Worm (Caenorhabditis elegans) whole organism, late embryonic: Measurements from ENCODE around the gene plk-1.
A peak's percentile ranks its signal among the peaks of the same experiment; 100 is the strongest.

Experiments
- C08G9.2 ChIP-seq: sonication (generic microtip); optimal IDR thresholded peaks from 2 replicates; lab custom pipeline; 2016; ENCODE audit warnings: mild to moderate bottlenecking, missing genetic modification characterization, moderate library complexity, missing compliant biosample characterization
- F13H6.1 ChIP-seq: sonication (generic microtip); optimal IDR thresholded peaks from 2 replicates; lab custom pipeline; 2016; ENCODE audit warnings: missing genetic modification characterization, missing compliant biosample characterization
- K02D7.2 ChIP-seq: sonication (generic microtip); optimal IDR thresholded peaks from 2 replicates; lab custom pipeline; 2017; ENCODE audit warnings: mild to moderate bottlenecking, missing genetic modification characterization, missing compliant biosample characterization
- K09A11.1 ChIP-seq: sonication (generic microtip); optimal IDR thresholded peaks from 2 replicates; lab custom pipeline; 2017; ENCODE audit warnings: antibody characterized with exemption, mild to moderate bottlenecking, missing genetic modification characterization, missing compliant biosample characterization; ENCODE audit not compliant: insufficient read depth
- T23F11.4 ChIP-seq: fragments of 200-800 bp; sonication (Bioruptor generic); optimal IDR thresholded peaks from 2 replicates; lab custom pipeline; 2018; ENCODE audit warnings: mild to moderate bottlenecking, missing genetic modification characterization, missing compliant biosample characterization
- Y22D7AL.16 ChIP-seq: sonication (generic microtip); optimal IDR thresholded peaks from 2 replicates; lab custom pipeline; 2016; ENCODE audit warnings: missing genetic modification characterization, missing compliant biosample characterization
- ama-1 ChIP-seq: fragments of 150-350 bp; optimal IDR thresholded peaks from 2 replicates; lab custom pipeline; 2014
- ceh-14 ChIP-seq: sonication (generic microtip); optimal IDR thresholded peaks from 2 replicates; lab custom pipeline; 2016; ENCODE audit warnings: missing genotype, missing genetic modification characterization, missing compliant biosample characterization
- ceh-2 ChIP-seq: sonication (generic microtip); optimal IDR thresholded peaks from 2 replicates; lab custom pipeline; 2016; ENCODE audit warnings: missing genotype, missing genetic modification characterization, missing compliant biosample characterization
- ceh-30 ChIP-seq: fragments of 150-350 bp; optimal IDR thresholded peaks from 2 replicates; lab custom pipeline; 2014; ENCODE audit warnings: missing biosample characterization, missing genetic modification characterization
- ceh-34 ChIP-seq: sonication (generic microtip); optimal IDR thresholded peaks from 2 replicates; lab custom pipeline; 2016; ENCODE audit warnings: mild to moderate bottlenecking, missing genetic modification characterization, missing compliant biosample characterization
- ceh-45 ChIP-seq: fragments of 200-800 bp; sonication (Bioruptor generic); IDR thresholded peaks from 2 replicates; pipeline ENCODE4 v1.3.6; 2022; ENCODE audit warnings: missing genetic modification reagents, missing genetic modification characterization, missing compliant biosample characterization
- ceh-6 ChIP-seq: fragments of 200-800 bp; sonication (Bioruptor generic); optimal IDR thresholded peaks from 2 replicates; lab custom pipeline; 2018; ENCODE audit warnings: mild to moderate bottlenecking, missing genetic modification characterization, missing compliant biosample characterization
- ceh-9 ChIP-seq: sonication (generic microtip); optimal IDR thresholded peaks from 2 replicates; lab custom pipeline; 2016; ENCODE audit warnings: mild to moderate bottlenecking, missing genetic modification characterization, inconsistent platforms, missing compliant biosample characterization
- dmd-4 ChIP-seq: sonication (generic microtip); optimal IDR thresholded peaks from 2 replicates; lab custom pipeline; 2016; ENCODE audit warnings: borderline replicate concordance, missing genetic modification characterization, missing compliant biosample characterization
- dve-1 ChIP-seq: sonication (generic microtip); optimal IDR thresholded peaks from 2 replicates; lab custom pipeline; 2017; ENCODE audit warnings: antibody characterized with exemption, mild to moderate bottlenecking, missing genetic modification characterization, missing compliant biosample characterization
- fax-1 ChIP-seq: sonication (generic microtip); optimal IDR thresholded peaks from 2 replicates; lab custom pipeline; 2016; ENCODE audit warnings: missing genotype, missing genetic modification characterization, missing compliant biosample characterization
- fkh-6 ChIP-seq: sonication (generic microtip); optimal IDR thresholded peaks from 2 replicates; lab custom pipeline; 2016; ENCODE audit warnings: missing genetic modification characterization, missing compliant biosample characterization
- hlh-13 ChIP-seq: fragments of 200-800 bp; sonication (Bioruptor generic); optimal IDR thresholded peaks from 2 replicates; lab custom pipeline; 2018; ENCODE audit warnings: mild to moderate bottlenecking, missing genetic modification characterization, missing compliant biosample characterization
- hlh-15 ChIP-seq: sonication (generic microtip); optimal IDR thresholded peaks from 2 replicates; lab custom pipeline; 2016; ENCODE audit warnings: missing genetic modification characterization, missing compliant biosample characterization
- hlh-30 ChIP-seq: sonication (generic microtip); optimal IDR thresholded peaks from 2 replicates; lab custom pipeline; 2017; ENCODE audit warnings: antibody characterized with exemption, missing genetic modification characterization, missing compliant biosample characterization; ENCODE audit not compliant: insufficient read depth
- hlh-6 ChIP-seq: sonication (generic microtip); optimal IDR thresholded peaks from 2 replicates; lab custom pipeline; 2016; ENCODE audit warnings: missing genotype, missing genetic modification characterization, missing compliant biosample characterization
- hlh-8 ChIP-seq: sonication (generic microtip); optimal IDR thresholded peaks from 2 replicates; lab custom pipeline; 2016; ENCODE audit warnings: missing genotype, missing genetic modification characterization, missing compliant biosample characterization
- madf-2 ChIP-seq: sonication (generic microtip); optimal IDR thresholded peaks from 2 replicates; lab custom pipeline; 2017; ENCODE audit warnings: missing genetic modification characterization, missing compliant biosample characterization
- nfya-1 ChIP-seq: sonication (generic microtip); optimal IDR thresholded peaks from 2 replicates; lab custom pipeline; 2017; ENCODE audit warnings: missing genetic modification characterization, mild to moderate bottlenecking, missing compliant biosample characterization, antibody characterized with exemption, moderate library complexity
- nhr-11 ChIP-seq: fragments of 150-350 bp; optimal IDR thresholded peaks from 2 replicates; lab custom pipeline; 2014; ENCODE audit warnings: missing biosample characterization, missing genetic modification characterization
- nhr-232 ChIP-seq: sonication (generic microtip); optimal IDR thresholded peaks from 2 replicates; lab custom pipeline; 2016; ENCODE audit warnings: missing genetic modification characterization, missing compliant biosample characterization
- npax-4 ChIP-seq: sonication (generic microtip); optimal IDR thresholded peaks from 2 replicates; lab custom pipeline; 2016; ENCODE audit warnings: missing genetic modification characterization, missing compliant biosample characterization
- pag-3 ChIP-seq: sonication (generic microtip); optimal IDR thresholded peaks from 2 replicates; lab custom pipeline; 2016; ENCODE audit warnings: missing compliant biosample characterization, missing genetic modification characterization, borderline replicate concordance
- pax-1 ChIP-seq: fragments of 150-350 bp; optimal IDR thresholded peaks from 2 replicates; lab custom pipeline; 2014; ENCODE audit warnings: missing biosample characterization, missing genetic modification characterization
- pqm-1 ChIP-seq: sonication (generic microtip); optimal IDR thresholded peaks from 2 replicates; lab custom pipeline; 2016; ENCODE audit warnings: missing genetic modification characterization, missing compliant biosample characterization
- pros-1 ChIP-seq: fragments of 150-350 bp; optimal IDR thresholded peaks from 2 replicates; lab custom pipeline; 2014; ENCODE audit warnings: missing biosample characterization, missing genetic modification reagents, missing genetic modification characterization
- syd-9 ChIP-seq: sonication (generic microtip); optimal IDR thresholded peaks from 2 replicates; lab custom pipeline; 2016; ENCODE audit warnings: mild to moderate bottlenecking, missing genetic modification characterization, moderate library complexity, missing compliant biosample characterization
- tbx-2 ChIP-seq: sonication (generic microtip); optimal IDR thresholded peaks from 2 replicates; lab custom pipeline; 2016; ENCODE audit warnings: missing genetic modification characterization, missing compliant biosample characterization
- tbx-7 ChIP-seq: sonication (generic microtip); optimal IDR thresholded peaks from 2 replicates; lab custom pipeline; 2016; ENCODE audit warnings: missing genotype, missing genetic modification characterization, missing compliant biosample characterization
- ttx-3 ChIP-seq: sonication (generic microtip); optimal IDR thresholded peaks from 2 replicates; lab custom pipeline; 2016; ENCODE audit warnings: missing genetic modification reagents, missing genetic modification characterization, missing compliant biosample characterization
- unc-3 ChIP-seq, 2 experiments: fragments of 200-800 bp in 1 of 2; sonication (Bioruptor generic) in 1 of 2; sonication (generic microtip) in 1 of 2; conservative IDR thresholded peaks in 1 of 2; optimal IDR thresholded peaks in 1 of 2; 2 replicates each; pipeline versions ENCODE4 v1.3.6 to Lab custom; 2016 to 2022; ENCODE audit warnings: missing compliant biosample characterization in 2 of 2, missing genetic modification characterization in 2 of 2, missing genetic modification reagents in 1 of 2
- unc-55 ChIP-seq: sonication (generic microtip); optimal IDR thresholded peaks from 2 replicates; lab custom pipeline; 2017; ENCODE audit warnings: missing biosample characterization, missing genetic modification reagents, missing genetic modification characterization
- zip-5 ChIP-seq: sonication (generic microtip); optimal IDR thresholded peaks from 2 replicates; lab custom pipeline; 2016; ENCODE audit warnings: missing genetic modification characterization, missing compliant biosample characterization

plk-1 gene

ce11 chrIII:8065101-8065500 lies 36.0 kb upstream of the plk-1 start:
- TF ChIP-seq nfya-1 (tag; lab: Kevin White, UChicago) = peak; percentile 90
- no peak for TF ChIP-seq hlh-13 (GFP tag; lab: Kevin White, UChicago)

- TF ChIP-seq tbx-2 (tag; lab: Kevin White, UChicago) (no peak), hlh-30 (tag; lab: Kevin White, UChicago) (no peak), dmd-4 (tag; lab: Kevin White, UChicago) (no peak), ceh-30 (tag; lab: Kevin White, UChicago) (no peak), ceh-14 (tag; lab: Kevin White, UChicago) (no peak), syd-9 (tag; lab: Kevin White, UChicago) (no peak), pax-1 (tag; lab: Kevin White, UChicago) (no peak), tbx-7 (tag; lab: Kevin White, UChicago) (no peak), F13H6.1 (tag; lab: Kevin White, UChicago) (no peak), hlh-6 (tag; lab: Kevin White, UChicago) (no peak), K02D7.2 (tag; lab: Kevin White, UChicago) (no peak), fkh-6 (no peak), Y22D7AL.16 (tag; lab: Kevin White, UChicago) (no peak), nhr-11 (tag; lab: Kevin White, UChicago) (no peak), zip-5 (tag; lab: Kevin White, UChicago) (no peak), K09A11.1 (tag; lab: Kevin White, UChicago) (no peak), unc-55 (GFP tag; lab: Kevin White, UChicago) (no peak), ceh-45 (GFP tag; lab: Robert Waterston, UW) (no peak), ttx-3 (no peak)
Observed at ce11 chrIII:8066989-8067388, 34.2 kb upstream of the plk-1 start, which contains the start of gene pros-1. Gene pros-1 (plus strand): TSS chrIII:8067289.

- TF ChIP-seq C08G9.2 (tag; lab: Kevin White, UChicago) = no peak
- TF ChIP-seq ceh-30 (tag; lab: Kevin White, UChicago) = no peak
- no peak for TF ChIP-seq pqm-1 (tag; lab: Kevin White, UChicago)
Observed at ce11 chrIII:8067798-8068197, 33.4 kb upstream of the plk-1 start.

- TF ChIP-seq pros-1 (tag; lab: Kevin White, UChicago) (peak; percentile 72), ama-1 (lab: Kevin White, UChicago) (no peak), ceh-6 (GFP tag; lab: Kevin White, UChicago) (peak; percentile 32), hlh-8 (tag; lab: Kevin White, UChicago) (no peak), K02D7.2 (tag; lab: Kevin White, UChicago) (no peak), ceh-14 (tag; lab: Kevin White, UChicago) (no peak), K09A11.1 (tag; lab: Kevin White, UChicago) (no peak), ttx-3 (no peak), T23F11.4 (GFP tag; lab: Kevin White, UChicago) (no peak), ceh-34 (tag; lab: Kevin White, UChicago) (no peak), madf-2 (tag; lab: Kevin White, UChicago) (no peak)
- TF ChIP-seq, all 69 proteins: peak for 2
Observed at ce11 chrIII:8069206-8069605, 31.9 kb upstream of the plk-1 start.

ce11 chrIII:8077180-8077579 lies 24.0 kb upstream of the plk-1 start:
- TF ChIP-seq unc-3 (GFP tag; conservative IDR thresholded peaks at IDR 0.05; lab: Robert Waterston, UW) (no peak), unc-3 (tag; optimal IDR thresholded peaks at IDR 0.05; lab: Kevin White, UChicago) (no peak), fax-1 (tag; lab: Kevin White, UChicago) (no peak), hlh-8 (tag; lab: Kevin White, UChicago) (no peak), ceh-2 (no peak), dve-1 (tag; lab: Kevin White, UChicago) (no peak), hlh-15 (tag; lab: Kevin White, UChicago) (no peak), ceh-9 (tag; lab: Kevin White, UChicago) (no peak), K09A11.1 (tag; lab: Kevin White, UChicago) (no peak), ama-1 (lab: Kevin White, UChicago) (no peak), pag-3 (tag; lab: Kevin White, UChicago) (no peak), npax-4 (tag; lab: Kevin White, UChicago) (no peak), nhr-232 (no peak), zip-5 (tag; lab: Kevin White, UChicago) (no peak)
